Fruit fly (Drosophila melanogaster) whole organism, embryonic: ENCODE results near the gene DNaseII.

Experiments
- Adf1 ChIP-seq: fragments of 200-800 bp; sonication (Bioruptor generic); IDR thresholded peaks from 2 replicates; pipeline ENCODE4 v1.3.6; 2022; ENCODE audit warnings: missing biosample characterization, missing genetic modification characterization
- Aef1 ChIP-seq: fragments of 200-800 bp; sonication (Bioruptor generic); IDR thresholded peaks from 3 replicates; pipeline ENCODE4 v1.3.6; 2022; ENCODE audit warnings: missing biosample characterization, missing genetic modification characterization
- Bdp1 ChIP-seq: fragments of 200-800 bp; sonication (Bioruptor generic); optimal IDR thresholded peaks from 3 replicates; lab custom pipeline; 2016; ENCODE audit warnings: missing biosample characterization, missing genetic modification characterization
- CG10543 ChIP-seq: fragments of 200-800 bp; sonication (Bioruptor generic); optimal IDR thresholded peaks from 3 replicates; lab custom pipeline; 2017; ENCODE audit warnings: missing biosample characterization, mild to moderate bottlenecking, missing genetic modification characterization, moderate library complexity
- CG11560 ChIP-seq: fragments of 200-800 bp; sonication (Bioruptor generic); IDR thresholded peaks from 3 replicates; pipeline ENCODE4 v1.3.6; 2022; ENCODE audit warnings: missing biosample characterization, missing genetic modification characterization
- CG18476 ChIP-seq: fragments of 200-800 bp; sonication (Bioruptor generic); optimal IDR thresholded peaks from 2 replicates; lab custom pipeline; 2016; ENCODE audit warnings: missing biosample characterization, mild to moderate bottlenecking, missing genetic modification characterization
- CG31388 ChIP-seq: fragments of 200-800 bp; sonication (Bioruptor generic); optimal IDR thresholded peaks from 2 replicates; lab custom pipeline; 2016; ENCODE audit warnings: missing biosample characterization, missing genetic modification characterization
- CG32532 ChIP-seq: fragments of 200-800 bp; sonication (Bioruptor generic); IDR thresholded peaks from 2 replicates; pipeline ENCODE4 v1.3.6; 2022; ENCODE audit warnings: missing biosample characterization, missing genetic modification characterization
- CG32767 ChIP-seq: fragments of 200-800 bp; sonication (Bioruptor generic); IDR thresholded peaks from 2 replicates; pipeline ENCODE4 v1.3.6; 2022; ENCODE audit warnings: missing biosample characterization, missing genetic modification characterization
- CG6254 ChIP-seq: fragments of 200-800 bp; sonication (Bioruptor generic); optimal IDR thresholded peaks from 3 replicates; lab custom pipeline; 2017; ENCODE audit warnings: mild to moderate bottlenecking, missing biosample characterization, missing genetic modification reagents, missing genetic modification characterization
- CG6791 ChIP-seq: fragments of 200-800 bp; sonication (Bioruptor generic); IDR thresholded peaks from 3 replicates; pipeline ENCODE4 v1.3.6; 2022; ENCODE audit warnings: missing biosample characterization, missing genetic modification characterization; ENCODE audit not compliant: partially characterized antibody
- CG7745 ChIP-seq: fragments of 200-800 bp; sonication (Bioruptor generic); optimal IDR thresholded peaks from 2 replicates; lab custom pipeline; 2018; ENCODE audit warnings: missing biosample characterization, mild to moderate bottlenecking, missing genetic modification characterization, moderate library complexity
- CG8281 ChIP-seq: fragments of 200-800 bp; sonication (Bioruptor generic); optimal IDR thresholded peaks from 2 replicates; lab custom pipeline; 2018; ENCODE audit warnings: missing biosample characterization, mild to moderate bottlenecking, missing genetic modification characterization, moderate library complexity
- CG9727 ChIP-seq: fragments of 200-800 bp; sonication (Bioruptor generic); optimal IDR thresholded peaks from 3 replicates; lab custom pipeline; 2017; ENCODE audit warnings: missing biosample characterization, mild to moderate bottlenecking, missing genetic modification characterization
- CG9932 ChIP-seq: fragments of 200-800 bp; sonication (Bioruptor generic); IDR thresholded peaks from 2 replicates; pipeline ENCODE4 v1.3.6; 2022; ENCODE audit warnings: missing biosample characterization, missing genetic modification characterization
- D19B ChIP-seq: fragments of 200-800 bp; sonication (Bioruptor generic); optimal IDR thresholded peaks from 2 replicates; lab custom pipeline; 2017; ENCODE audit warnings: missing biosample characterization, mild to moderate bottlenecking, missing genetic modification characterization
- Dbx ChIP-seq: fragments of 200-800 bp; sonication (Bioruptor generic); IDR thresholded peaks from 3 replicates; pipeline ENCODE4 v1.3.6; 2022; ENCODE audit warnings: missing biosample characterization, missing genetic modification characterization
- Dek ChIP-seq: fragments of 200-800 bp; sonication (Bioruptor generic); optimal IDR thresholded peaks from 3 replicates; lab custom pipeline; 2019; ENCODE audit warnings: missing biosample characterization, mild to moderate bottlenecking, missing genetic modification characterization, moderate library complexity
- Doc3 ChIP-seq: fragments of 200-800 bp; sonication (Bioruptor generic); IDR thresholded peaks from 3 replicates; pipeline ENCODE4 v1.3.6; 2022; ENCODE audit warnings: missing biosample characterization, missing genetic modification characterization; ENCODE audit not compliant: partially characterized antibody
- E2f2 ChIP-seq: fragments of 200-800 bp; sonication (Bioruptor generic); IDR thresholded peaks from 2 replicates; pipeline ENCODE4 v1.3.6; 2022; ENCODE audit warnings: missing biosample characterization, missing genetic modification characterization
- Eip74EF ChIP-seq, 2 experiments: fragments of 200-800 bp in 1 of 2; fragments of >200 bp in 1 of 2; sonication (Bioruptor generic) in 1 of 2; optimal IDR thresholded peaks; 2 replicates each; lab custom pipeline; 2017 to 2019; ENCODE audit warnings: missing biosample characterization in 2 of 2, missing genetic modification characterization in 2 of 2, mild to moderate bottlenecking in 1 of 2, moderate library complexity in 1 of 2
- Elba2 ChIP-seq: fragments of 200-800 bp; sonication (Bioruptor generic); optimal IDR thresholded peaks from 3 replicates; lab custom pipeline; 2016; ENCODE audit warnings: missing biosample characterization, missing genetic modification characterization
- H15 ChIP-seq: fragments of 200-800 bp; sonication (Bioruptor generic); IDR thresholded peaks from 3 replicates; pipeline ENCODE4 v1.3.6; 2022; ENCODE audit warnings: missing biosample characterization, missing genetic modification characterization
- Hmr ChIP-seq: fragments of 200-800 bp; sonication (Bioruptor generic); optimal IDR thresholded peaks from 3 replicates; lab custom pipeline; 2017; ENCODE audit warnings: mild to moderate bottlenecking, missing biosample characterization, missing genetic modification reagents, missing genetic modification characterization
- Hr3 ChIP-seq: fragments of 200-800 bp; sonication (Bioruptor generic); optimal IDR thresholded peaks from 3 replicates; lab custom pipeline; 2016; ENCODE audit warnings: missing biosample characterization, missing genetic modification characterization
- Jarid2 ChIP-seq: fragments of 200-800 bp; sonication (Bioruptor generic); optimal IDR thresholded peaks from 3 replicates; lab custom pipeline; 2017; ENCODE audit warnings: mild to moderate bottlenecking, missing biosample characterization, missing genetic modification reagents, missing genetic modification characterization
- Med ChIP-seq: fragments of 200-800 bp; sonication (Bioruptor generic); peaks from one replicate; lab custom pipeline; 2016; ENCODE audit warnings: missing biosample characterization, missing genetic modification characterization, mild to moderate bottlenecking, inconsistent platforms, moderate library complexity
- PHDP ChIP-seq: fragments of 200-800 bp; sonication (Bioruptor generic); optimal IDR thresholded peaks from 3 replicates; lab custom pipeline; 2018; ENCODE audit warnings: missing biosample characterization, mild to moderate bottlenecking, missing genetic modification characterization, moderate library complexity
- abd-A ChIP-seq: fragments of 200-800 bp; sonication (Bioruptor generic); optimal IDR thresholded peaks from 3 replicates; lab custom pipeline; 2019; ENCODE audit warnings: missing biosample characterization, mild to moderate bottlenecking, missing genetic modification characterization, moderate library complexity
- ap ChIP-seq: fragments of 200-800 bp; sonication (Bioruptor generic); IDR thresholded peaks from 2 replicates; pipeline ENCODE4 v1.3.6; 2022; ENCODE audit warnings: missing biosample characterization, missing genetic modification characterization
- chinmo ChIP-seq: fragments of 200-800 bp; sonication (Bioruptor generic); IDR thresholded peaks from 4 replicates; pipeline ENCODE4 v1.3.6; 2022; ENCODE audit warnings: missing biosample characterization, missing genetic modification characterization; ENCODE audit not compliant: partially characterized antibody
- ci ChIP-seq: fragments of 200-800 bp; sonication (Bioruptor generic); IDR thresholded peaks from 3 replicates; pipeline ENCODE4 v1.3.6; 2022; ENCODE audit warnings: missing biosample characterization, missing genetic modification characterization
- corto ChIP-seq: fragments of 200-800 bp; sonication (Bioruptor generic); optimal IDR thresholded peaks from 2 replicates; lab custom pipeline; 2016; ENCODE audit warnings: missing biosample characterization, mild to moderate bottlenecking, missing genetic modification characterization, moderate library complexity
- gem ChIP-seq: fragments of 200-800 bp; sonication (Bioruptor generic); optimal IDR thresholded peaks from 2 replicates; lab custom pipeline; 2019; ENCODE audit warnings: missing biosample characterization, mild to moderate bottlenecking, missing genetic modification characterization, moderate library complexity
- hbn ChIP-seq: fragments of 200-800 bp; sonication (Bioruptor generic); IDR thresholded peaks from 2 replicates; pipeline ENCODE4 v1.3.6; 2022; ENCODE audit warnings: missing biosample characterization, missing genetic modification characterization; ENCODE audit not compliant: partially characterized antibody
- hkb ChIP-seq, 2 experiments: fragments of 200-800 bp in 1 of 2; fragments of >200 bp in 1 of 2; sonication (Bioruptor generic) in 1 of 2; IDR thresholded peaks in 1 of 2; optimal IDR thresholded peaks in 1 of 2; 2 replicates each; pipeline versions ENCODE4 v1.3.6 to Lab custom; 2017 to 2022; ENCODE audit warnings: missing biosample characterization in 1 of 2, missing genetic modification characterization in 1 of 2
- klu ChIP-seq: fragments of 200-800 bp; sonication (Bioruptor generic); IDR thresholded peaks from 2 replicates; pipeline ENCODE4 v1.3.6; 2022; ENCODE audit warnings: missing biosample characterization, missing genetic modification characterization
- nau ChIP-seq: fragments of 200-800 bp; sonication (Bioruptor generic); optimal IDR thresholded peaks from 3 replicates; lab custom pipeline; 2017; ENCODE audit warnings: missing biosample characterization, mild to moderate bottlenecking, missing genetic modification characterization, missing genetic modification reagents
- nmo ChIP-seq: fragments of 200-800 bp; sonication (Bioruptor generic); optimal IDR thresholded peaks from 2 replicates; lab custom pipeline; 2018; ENCODE audit warnings: missing biosample characterization, mild to moderate bottlenecking, missing genetic modification characterization, moderate library complexity
- otp ChIP-seq: fragments of 200-800 bp; sonication (Bioruptor generic); IDR thresholded peaks from 3 replicates; pipeline ENCODE4, ENCODE4 v1.3.6; 2022; ENCODE audit warnings: missing biosample characterization, missing genetic modification characterization
- pros ChIP-seq: fragments of 200-800 bp; sonication (Bioruptor generic); optimal IDR thresholded peaks from 3 replicates; lab custom pipeline; 2019; ENCODE audit warnings: missing biosample characterization, mild to moderate bottlenecking, missing genetic modification characterization, moderate library complexity
- rib ChIP-seq: fragments of 200-800 bp; sonication (Bioruptor generic); IDR thresholded peaks from 2 replicates; pipeline ENCODE4 v1.3.6; 2022; ENCODE audit warnings: missing biosample characterization, missing genetic modification characterization
- salm ChIP-seq: fragments of 200-800 bp; sonication (Bioruptor generic); optimal IDR thresholded peaks from 2 replicates; lab custom pipeline; 2018; ENCODE audit warnings: missing biosample characterization, mild to moderate bottlenecking, missing genetic modification characterization
- seq ChIP-seq: fragments of 200-800 bp; sonication (Bioruptor generic); IDR thresholded peaks from 2 replicates; pipeline ENCODE4 v1.3.6; 2022; ENCODE audit warnings: missing biosample characterization, missing genetic modification characterization
- so ChIP-seq: fragments of 200-800 bp; sonication (Bioruptor generic); IDR thresholded peaks from 3 replicates; pipeline ENCODE4 v1.3.6; 2022; ENCODE audit warnings: missing biosample characterization, missing genetic modification characterization
- ssp ChIP-seq: fragments of 200-800 bp; sonication (Bioruptor generic); IDR thresholded peaks from 2 replicates; pipeline ENCODE4 v1.3.6; 2022; ENCODE audit warnings: missing biosample characterization, missing genetic modification characterization
- z ChIP-seq: fragments of 200-800 bp; sonication (Bioruptor generic); IDR thresholded peaks from 3 replicates; pipeline ENCODE4 v1.3.6; 2022; ENCODE audit warnings: missing biosample characterization, missing genetic modification characterization
- zf30C ChIP-seq: fragments of 200-800 bp; sonication (Bioruptor generic); optimal IDR thresholded peaks from 3 replicates; lab custom pipeline; 2018; ENCODE audit warnings: missing biosample characterization, mild to moderate bottlenecking, missing genetic modification characterization

DNaseII gene

DNA sequence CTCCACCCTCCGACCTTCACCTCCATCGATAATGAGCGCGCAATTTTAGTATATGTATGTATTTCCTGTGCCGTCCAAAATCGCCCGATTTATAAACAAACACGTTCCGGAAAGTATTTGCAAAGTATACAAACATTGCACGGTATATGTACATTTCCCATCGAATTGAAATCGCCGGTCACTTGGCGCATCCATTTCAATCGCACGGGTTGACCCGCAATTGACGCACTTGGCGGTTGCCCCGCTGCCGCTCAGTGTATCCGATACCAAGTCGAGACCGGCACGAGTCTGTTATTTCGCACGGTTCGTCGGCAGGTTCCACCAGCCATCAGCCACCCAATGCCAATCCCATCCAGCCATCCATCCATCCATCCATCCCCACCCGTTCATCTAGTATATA is 31.4 kb downstream of the DNaseII start:
- TF ChIP-seq Elba2 (GFP tag; lab: Kevin White, UChicago) (no peak), otp (GFP tag; lab: Robert Waterston, UW) (0 out of 3 replicates have a peak, but pooled peaks have one; percentile 13), CG9932 (no peak), zf30C (GFP tag; lab: Kevin White, UChicago) (peak; percentile 53), CG6791 (GFP tag; lab: Robert Waterston, UW) (no peak), ssp (GFP tag; lab: Robert Waterston, UW) (no peak), CG8281 (peak; percentile 4), Eip74EF (GFP tag; optimal IDR thresholded peaks at IDR 0.05; lab: Kevin White, UChicago) (no peak), klu (GFP tag; lab: Robert Waterston, UW) (no peak), Dek (tag; lab: Kevin White, UChicago) (no peak), Aef1 (GFP tag; lab: Robert Waterston, UW) (no peak), salm (tag; lab: Kevin White, UChicago) (no peak), H15 (GFP tag; lab: Robert Waterston, UW) (0 out of 3 replicates have a peak, but pooled peaks have one; percentile 7), CG18476 (GFP tag; lab: Kevin White, UChicago) (no peak), nmo (GFP tag; lab: Kevin White, UChicago) (no peak), hbn (no peak), CG9727 (no peak), Med (peak; percentile 9), Hr3 (GFP tag; lab: Kevin White, UChicago) (no peak), Bdp1 (no peak), ap (no peak), CG32532 (no peak), Hmr (GFP tag; lab: Kevin White, UChicago) (no peak), CG11560 (tag; lab: Robert Waterston, UW) (0 out of 3 replicates have a peak, but pooled peaks have one; percentile 21), CG10543 (GFP tag; lab: Kevin White, UChicago) (no peak)

DNA sequence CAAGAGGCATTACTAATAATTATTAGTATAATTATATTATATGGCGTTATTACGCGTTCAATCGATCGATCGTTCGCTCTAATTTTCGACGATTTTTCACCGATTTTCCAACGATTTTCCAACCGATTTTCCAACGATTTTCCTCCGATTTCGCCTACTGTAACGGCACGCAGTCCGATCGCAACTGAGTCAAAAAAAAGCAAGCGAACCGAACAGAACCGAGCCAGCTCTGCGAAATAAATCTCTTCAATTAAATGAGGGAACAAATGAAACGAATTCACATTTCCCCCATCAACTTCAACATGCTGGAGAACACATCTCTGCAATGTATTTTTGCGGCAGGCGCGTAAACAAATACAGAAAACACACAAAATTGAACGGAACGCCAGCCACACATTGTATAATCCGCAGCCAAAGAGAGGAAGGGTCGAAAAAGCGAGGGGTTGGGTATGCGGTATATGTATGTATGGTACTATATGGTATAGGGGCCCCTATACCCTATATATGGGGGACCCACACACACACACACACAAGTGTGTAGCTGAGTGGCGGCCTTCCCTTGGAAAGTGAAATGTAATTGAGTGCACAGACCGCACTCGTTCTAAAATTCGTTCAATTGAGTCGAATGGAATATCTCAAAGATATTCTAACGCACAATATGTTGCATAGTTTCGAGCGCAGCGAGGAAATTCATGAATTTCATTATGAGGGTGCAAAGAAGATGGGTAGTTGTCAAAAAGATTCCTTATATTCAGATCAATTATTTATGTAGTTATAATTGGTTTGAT is 33.8 kb downstream of the DNaseII start, which contains the start of gene htl:
TSS of gene htl (minus strand) at position 186 of the 788 bp plus-strand sequence.
- TF ChIP-seq Adf1 (GFP tag; lab: Robert Waterston, UW) (0 out of 2 replicates have a peak, but pooled peaks have one; percentile 15), abd-A (tag; lab: Kevin White, UChicago) (peak; percentile 73), nau (GFP tag; lab: Kevin White, UChicago) (peak; percentile 2), Med (peak; percentile 31), CG31388 (GFP tag; lab: Kevin White, UChicago) (no peak), ci (0 out of 3 replicates have a peak, but pooled peaks have one; percentile 52), hkb (optimal IDR thresholded peaks at IDR 0.05; lab: Kevin White, UChicago) (no peak), hkb (GFP tag; IDR thresholded peaks at IDR 0.05; lab: Robert Waterston, UW) (no peak), rib (GFP tag; lab: Robert Waterston, UW) (peak; percentile 40; the same call in 1 of the 2 replicates), D19B (GFP tag; lab: Kevin White, UChicago) (no peak), E2f2 (GFP tag; lab: Robert Waterston, UW) (no peak), seq (GFP tag; lab: Robert Waterston, UW) (no peak), CG6254 (GFP tag; lab: Kevin White, UChicago) (peak; percentile 56), chinmo (GFP tag; lab: Robert Waterston, UW) (peak; percentile 90; the same call in 3 of the 4 replicates), pros (GFP tag; lab: Kevin White, UChicago) (peak; percentile 8), corto (GFP tag; lab: Kevin White, UChicago) (no peak), CG32767 (GFP tag; lab: Robert Waterston, UW) (peak; percentile 58; the same call in 1 of the 2 replicates), so (GFP tag; lab: Robert Waterston, UW) (0 out of 3 replicates have a peak, but pooled peaks have one; percentile 23), CG7745 (tag; lab: Kevin White, UChicago) (peak; percentile 75), Doc3 (GFP tag; lab: Robert Waterston, UW) (no peak), Dbx (GFP tag; lab: Robert Waterston, UW) (no peak), gem (tag; lab: Kevin White, UChicago) (no peak), Jarid2 (GFP tag; lab: Kevin White, UChicago) (peak; percentile 28), PHDP (tag; lab: Kevin White, UChicago) (no peak), z (GFP tag; lab: Robert Waterston, UW) (peak; percentile 98)
